Worm (Caenorhabditis elegans): ENCODE measurements around the gene C37C3.18.

ce11 chrV:7856641-7857040 is 1.8 kb downstream of the C37C3.18 start:
- TF ChIP-seq nhr-12 (tag; optimal IDR thresholded peaks at IDR 0.05) (no peak), elt-3 (tag; optimal IDR thresholded peaks at IDR 0.05) (no peak)

All from whole organism, mixed stage, embryonic.